Worm (Caenorhabditis elegans) whole organism, L3 larva: ENCODE data around the gene daam-1.

ENCODE experiments used
- ceh-16 ChIP-seq: sonication (generic microtip); optimal IDR thresholded peaks from 2 replicates; lab custom pipeline; 2017; ENCODE audit warnings: missing biosample characterization, missing genetic modification characterization
- egl-27 ChIP-seq: sonication (generic microtip); optimal IDR thresholded peaks from 4 replicates; lab custom pipeline; 2017; ENCODE audit warnings: missing biosample characterization, missing genetic modification reagents, missing genetic modification characterization
- elt-3 ChIP-seq, 3 experiments: fragments of 150-350 bp in 1 of 3; sonication (generic microtip) in 2 of 3; optimal IDR thresholded peaks; 2 replicates in 2 of 3; 4 replicates in 1 of 3; lab custom pipeline; 2014 to 2017; ENCODE audit warnings: missing biosample characterization in 3 of 3, missing genetic modification characterization in 3 of 3
- lin-39 ChIP-seq: fragments of 150-350 bp; optimal IDR thresholded peaks from 2 replicates; lab custom pipeline; 2018; ENCODE audit warnings: missing biosample characterization, missing genetic modification reagents, missing genetic modification characterization
- lsy-12 ChIP-seq: sonication (generic microtip); optimal IDR thresholded peaks from 2 replicates; lab custom pipeline; 2016; ENCODE audit warnings: mild to moderate bottlenecking, missing genetic modification characterization, missing compliant biosample characterization
- mml-1 ChIP-seq: fragments of 150-350 bp; sonication (generic microtip); optimal IDR thresholded peaks from 3 replicates; lab custom pipeline; 2014; ENCODE audit warnings: missing biosample characterization, missing genetic modification characterization
- nhr-11 ChIP-seq: fragments of 150-350 bp; optimal IDR thresholded peaks from 2 replicates; lab custom pipeline; 2014; ENCODE audit warnings: missing biosample characterization, missing genetic modification characterization
- nhr-25 ChIP-seq: sonication (generic microtip); optimal IDR thresholded peaks from 2 replicates; lab custom pipeline; 2017; ENCODE audit warnings: missing biosample characterization, missing genetic modification characterization
- nhr-77 ChIP-seq: fragments of 150-350 bp; optimal IDR thresholded peaks from 2 replicates; lab custom pipeline; 2014; ENCODE audit warnings: missing biosample characterization, missing genetic modification characterization
- pha-4 ChIP-seq: fragments of 150-350 bp; optimal IDR thresholded peaks from 2 replicates; lab custom pipeline; 2014; ENCODE audit warnings: missing biosample characterization, missing genetic modification reagents, missing genetic modification characterization
- snpc-4 ChIP-seq: fragments of 150-350 bp; optimal IDR thresholded peaks from 2 replicates; lab custom pipeline; 2014; ENCODE audit warnings: missing biosample characterization, missing genetic modification characterization
- tbx-2 ChIP-seq: sonication (generic microtip); optimal IDR thresholded peaks from 2 replicates; lab custom pipeline; 2016; ENCODE audit warnings: mild to moderate bottlenecking, missing genetic modification characterization, missing compliant biosample characterization
- unc-62 ChIP-seq: fragments of 150-350 bp; sonication (generic microtip); optimal IDR thresholded peaks from 4 replicates; lab custom pipeline; 2014; ENCODE audit warnings: missing biosample characterization, missing genetic modification reagents, missing genetic modification characterization
- zag-1 ChIP-seq: fragments of 150-350 bp; optimal IDR thresholded peaks from 2 replicates; lab custom pipeline; 2014; ENCODE audit warnings: missing biosample characterization, missing genetic modification characterization

DNA sequence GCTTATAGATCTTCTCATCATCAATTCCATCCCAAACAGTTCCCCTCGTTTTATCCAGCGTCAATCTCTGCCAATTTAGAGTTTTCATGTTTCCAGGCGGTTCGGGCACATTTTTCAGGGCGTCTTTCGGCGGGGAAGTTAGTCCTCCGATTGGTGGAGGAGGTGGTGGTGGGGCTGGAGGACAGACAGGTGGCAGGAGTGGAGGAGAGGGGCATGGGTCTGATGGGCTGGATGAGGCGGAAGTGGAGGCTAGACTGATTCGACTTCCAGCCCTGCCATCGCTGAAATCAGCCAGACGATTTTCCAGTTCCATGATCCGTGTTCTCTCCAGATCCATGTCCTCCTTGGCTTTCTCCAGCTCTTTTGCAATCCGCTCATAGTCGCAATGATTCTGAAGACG is 15.5 kb downstream of the daam-1 start:
- no peak for TF ChIP-seq snpc-4 (tag; lab: Kevin White, UChicago)
- no peak for TF ChIP-seq pha-4
- no peak for TF ChIP-seq elt-3 (tag; optimal IDR thresholded peaks at IDR 0.05; lab: Kevin White, UChicago)
- no peak for TF ChIP-seq nhr-25 (tag; lab: Kevin White, UChicago)
- no peak for TF ChIP-seq lin-39 (tag; lab: Kevin White, UChicago)
- no peak for TF ChIP-seq tbx-2
- no peak for TF ChIP-seq unc-62
- no peak for TF ChIP-seq zag-1 (tag; lab: Kevin White, UChicago)
- TF ChIP-seq lsy-12: no peak
- TF ChIP-seq ceh-16 (tag; lab: Kevin White, UChicago): no peak
- TF ChIP-seq egl-27 (tag; lab: Kevin White, UChicago): no peak
- TF ChIP-seq nhr-11 (tag; lab: Kevin White, UChicago): no peak
- no peak for TF ChIP-seq mml-1
- TF ChIP-seq nhr-77: no peak
